Worm (Caenorhabditis elegans): ENCODE data around the gene dod-3.

Gene dod-3

ce11 chrV:2753007-2753406 lies 22.1 kb upstream of the dod-3 start, which contains the start of gene srx-26:
Gene srx-26 (minus strand): TSS chrV:2753107.
- TF ChIP-seq ceh-6 (GFP tag; optimal IDR thresholded peaks at IDR 0.05) (no peak), hlh-6 (tag; optimal IDR thresholded peaks at IDR 0.05) (no peak), Y22D7AL.16 (tag; optimal IDR thresholded peaks at IDR 0.05) (no peak), F13H6.1 (tag; optimal IDR thresholded peaks at IDR 0.05) (no peak), odd-2 (tag; optimal IDR thresholded peaks at IDR 0.05) (no peak), fkh-10 (GFP tag; optimal IDR thresholded peaks at IDR 0.05) (no peak), syd-9 (tag; optimal IDR thresholded peaks at IDR 0.05) (no peak), pros-1 (tag; optimal IDR thresholded peaks at IDR 0.05) (no peak), ceh-22 (tag; optimal IDR thresholded peaks at IDR 0.05) (no peak), unc-42 (tag; optimal IDR thresholded peaks at IDR 0.05) (no peak), K09A11.1 (tag; optimal IDR thresholded peaks at IDR 0.05; ENCODE audit: insufficient read depth) (no peak), ceh-9 (tag; optimal IDR thresholded peaks at IDR 0.05) (no peak), pax-1 (tag; optimal IDR thresholded peaks at IDR 0.05) (no peak), ref-2 (tag; optimal IDR thresholded peaks at IDR 0.05) (no peak), ceh-24 (tag; optimal IDR thresholded peaks at IDR 0.05) (no peak), C08G9.2 (tag; optimal IDR thresholded peaks at IDR 0.05) (no peak), ceh-48 (tag; optimal IDR thresholded peaks at IDR 0.05) (no peak), mec-3 (tag; optimal IDR thresholded peaks at IDR 0.05; ENCODE audit: borderline replicate concordance) (no peak)

- TF ChIP-seq ceh-24 (tag; optimal IDR thresholded peaks at IDR 0.05), result no peak
- TF ChIP-seq dve-1 (tag; optimal IDR thresholded peaks at IDR 0.05), result no peak
- no peak for TF ChIP-seq ceh-22 (tag; optimal IDR thresholded peaks at IDR 0.05)
- TF ChIP-seq unc-55 (GFP tag; optimal IDR thresholded peaks at IDR 0.05), result no peak
- TF ChIP-seq hlh-13 (GFP tag; optimal IDR thresholded peaks at IDR 0.05), result no peak
- no peak for TF ChIP-seq pat-9 (tag; optimal IDR thresholded peaks at IDR 0.05)
- no peak for TF ChIP-seq unc-42 (tag; optimal IDR thresholded peaks at IDR 0.05)
- TF ChIP-seq Y22D7AL.16 (tag; optimal IDR thresholded peaks at IDR 0.05), result no peak
- no peak for TF ChIP-seq ceh-34 (tag; optimal IDR thresholded peaks at IDR 0.05)
- no peak for TF ChIP-seq zip-5 (tag; optimal IDR thresholded peaks at IDR 0.05)
- no peak for TF ChIP-seq K09A11.1 (tag; optimal IDR thresholded peaks at IDR 0.05; ENCODE audit: insufficient read depth)
- TF ChIP-seq pros-1 (tag; optimal IDR thresholded peaks at IDR 0.05), result no peak
- no peak for TF ChIP-seq ceh-30 (tag; optimal IDR thresholded peaks at IDR 0.05)
- TF ChIP-seq pha-4 (tag; optimal IDR thresholded peaks at IDR 0.05), result no peak
These were observed 19.1 kb upstream of the dod-3 start, which contains the start of gene srx-24 for ce11 chrV:2750006-2750405. Gene srx-24 (minus strand): TSS chrV:2750106.

ce11 chrV:2746404-2746803 lies 15.5 kb upstream of the dod-3 start:
- TF ChIP-seq hlh-30 (tag; optimal IDR thresholded peaks at IDR 0.05; ENCODE audit: insufficient read depth) (no peak), ceh-18 (tag; optimal IDR thresholded peaks at IDR 0.05) (no peak), dve-1 (tag; optimal IDR thresholded peaks at IDR 0.05) (no peak), unc-55 (GFP tag; optimal IDR thresholded peaks at IDR 0.05) (no peak), unc-3 (GFP tag; conservative IDR thresholded peaks at IDR 0.05) (no peak), unc-3 (tag; optimal IDR thresholded peaks at IDR 0.05) (no peak), npax-4 (tag; optimal IDR thresholded peaks at IDR 0.05) (no peak), ceh-48 (tag; optimal IDR thresholded peaks at IDR 0.05) (no peak)

ce11 chrV:2742298-2742697 lies 11.4 kb upstream of the dod-3 start, which contains the start of gene srg-62:
Gene srg-62 (minus strand): TSS chrV:2742398.
- TF ChIP-seq ets-4 (tag; optimal IDR thresholded peaks at IDR 0.05) (no peak), ceh-30 (tag; optimal IDR thresholded peaks at IDR 0.05) (no peak), npax-4 (tag; optimal IDR thresholded peaks at IDR 0.05) (no peak), gmeb-2 (tag; optimal IDR thresholded peaks at IDR 0.05) (no peak), pros-1 (tag; optimal IDR thresholded peaks at IDR 0.05) (no peak), pha-2 (tag; optimal IDR thresholded peaks at IDR 0.05) (no peak), unc-42 (tag; optimal IDR thresholded peaks at IDR 0.05) (no peak), C38D4.7 (GFP tag; optimal IDR thresholded peaks at IDR 0.05) (no peak), ceh-2 (tag; optimal IDR thresholded peaks at IDR 0.05) (no peak), ceh-22 (tag; optimal IDR thresholded peaks at IDR 0.05) (no peak), hlh-30 (tag; optimal IDR thresholded peaks at IDR 0.05; ENCODE audit: insufficient read depth) (no peak), fkh-10 (GFP tag; optimal IDR thresholded peaks at IDR 0.05) (no peak), unc-86 (tag; optimal IDR thresholded peaks at IDR 0.05) (no peak), madf-2 (tag; optimal IDR thresholded peaks at IDR 0.05) (no peak), ceh-6 (GFP tag; optimal IDR thresholded peaks at IDR 0.05) (no peak), rnt-1 (tag; optimal IDR thresholded peaks at IDR 0.05) (no peak), pax-1 (tag; optimal IDR thresholded peaks at IDR 0.05) (no peak), ref-2 (tag; optimal IDR thresholded peaks at IDR 0.05) (no peak), lim-6 (tag; optimal IDR thresholded peaks at IDR 0.05) (no peak)
